Worm (Caenorhabditis elegans) whole organism, midembryonic: ENCODE measurements around the gene panl-3.

Source experiments
- T22C8.4 ChIP-seq: fragments of 200-800 bp; sonication (Bioruptor generic); IDR thresholded peaks from 2 replicates; pipeline ENCODE4 v1.3.6; 2022; ENCODE audit warnings: missing genetic modification characterization, missing compliant biosample characterization
- cog-1 ChIP-seq: sonication (generic microtip); optimal IDR thresholded peaks from 2 replicates; lab custom pipeline; 2016; ENCODE audit warnings: missing genetic modification characterization, missing compliant biosample characterization
- flt-1 ChIP-seq: fragments of 200-800 bp; sonication (Bioruptor generic); IDR thresholded peaks from 2 replicates; pipeline ENCODE4 v1.3.6; 2022; ENCODE audit warnings: missing genetic modification characterization, missing compliant biosample characterization
- klf-2 ChIP-seq: fragments of 200-800 bp; sonication (Bioruptor generic); conservative IDR thresholded peaks from 2 replicates; pipeline ENCODE4 v1.3.6; 2022; ENCODE audit warnings: missing genetic modification reagents, missing genetic modification characterization, missing compliant biosample characterization
- ref-1 ChIP-seq: fragments of 200-800 bp; sonication (Bioruptor generic); conservative IDR thresholded peaks from 2 replicates; pipeline ENCODE4 v1.3.6; 2022; ENCODE audit warnings: missing genetic modification reagents, missing genetic modification characterization, missing compliant biosample characterization
- tab-1 ChIP-seq: fragments of 200-800 bp; sonication (Bioruptor generic); IDR thresholded peaks from 2 replicates; pipeline ENCODE4 v1.3.6; 2022; ENCODE audit warnings: missing genetic modification characterization, missing compliant biosample characterization
- ztf-29 ChIP-seq: fragments of 200-800 bp; sonication (Bioruptor generic); IDR thresholded peaks from 2 replicates; pipeline ENCODE4 v1.3.6; 2022; ENCODE audit warnings: missing genetic modification reagents, missing genetic modification characterization, missing compliant biosample characterization

ce11 chrIII:9798478-9799157, 20.2 kb upstream of the panl-3 start, which contains the start of gene ZK632.2:
- no peak for TF ChIP-seq ref-1 (GFP tag; lab: Robert Waterston, UW)
- no peak for TF ChIP-seq ztf-29 (GFP tag; lab: Robert Waterston, UW)
- no peak for TF ChIP-seq klf-2 (GFP tag; lab: Robert Waterston, UW)
- no peak for TF ChIP-seq tab-1
- TF ChIP-seq flt-1, result no peak
- TF ChIP-seq T22C8.4 (GFP tag; lab: Robert Waterston, UW), result no peak
- no peak for TF ChIP-seq cog-1 (tag; lab: Kevin White, UChicago)
